Worm (Caenorhabditis elegans): Measurements from ENCODE around the gene str-135.
A peak's percentile ranks its signal among the peaks of the same experiment; 100 is the strongest.

Gene str-135

DNA sequence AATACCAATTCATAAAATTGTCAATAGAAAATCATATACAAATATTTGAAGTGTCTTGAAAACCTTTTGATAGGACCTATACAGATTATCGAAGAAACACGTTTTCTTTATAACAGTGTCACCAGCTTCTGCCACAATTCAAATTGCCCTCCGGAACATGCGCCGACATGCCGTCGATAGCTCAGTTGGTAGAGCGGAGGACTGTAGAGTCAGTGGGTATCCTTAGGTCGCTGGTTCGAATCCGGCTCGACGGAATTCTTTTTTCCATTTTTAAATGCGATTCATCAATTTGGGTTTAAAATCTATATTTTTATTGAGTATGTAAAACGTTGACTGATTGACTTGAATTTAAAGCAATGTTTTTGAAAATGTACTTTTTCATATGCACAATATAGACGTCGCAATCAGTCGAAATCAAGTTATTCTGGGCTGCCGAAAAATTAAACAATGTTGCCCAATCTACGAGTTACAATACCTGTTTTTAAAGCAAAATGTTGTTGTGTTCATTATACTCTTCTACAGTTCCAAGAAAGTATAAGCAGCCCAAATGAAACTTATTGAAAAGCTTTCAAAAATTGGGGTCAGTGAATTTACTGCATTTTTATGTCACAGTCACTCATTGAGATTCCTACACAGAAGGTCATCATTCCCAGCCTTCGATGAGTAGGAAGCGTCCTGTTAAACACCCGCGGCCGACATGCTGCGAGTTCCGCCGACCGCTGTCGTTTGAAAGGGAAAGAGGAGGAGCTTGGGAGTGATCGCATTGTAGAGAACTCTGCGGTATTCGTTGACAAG is 33.2 kb downstream of the str-135 start:
- TF ChIP-seq zag-1 (tag; optimal IDR thresholded peaks at IDR 0.05) (no peak), nhr-47 (tag; optimal IDR thresholded peaks at IDR 0.05) (peak; percentile 90), ceh-82 (tag; optimal IDR thresholded peaks at IDR 0.05) (peak; percentile 47 to 55 (median 54)), Y116A8C.19 (tag; optimal IDR thresholded peaks at IDR 0.05; ENCODE audit: borderline replicate concordance) (no peak), sptf-1 (tag; optimal IDR thresholded peaks at IDR 0.05) (no peak), egl-13 (tag; optimal IDR thresholded peaks at IDR 0.05) (no peak), lin-15B (tag; optimal IDR thresholded peaks at IDR 0.05) (no peak), aly-2 (tag; optimal IDR thresholded peaks at IDR 0.05) (peak; percentile 73), fos-1 (tag; optimal IDR thresholded peaks at IDR 0.05) (peak; percentile 71), isw-1 (GFP tag; IDR thresholded peaks at IDR 0.05) (no peak), irx-1 (tag; optimal IDR thresholded peaks at IDR 0.05) (peak; percentile 66), lsy-2 (tag; optimal IDR thresholded peaks at IDR 0.05) (peak; percentile 18 to 70), ets-5 (GFP tag; IDR thresholded peaks at IDR 0.05) (no peak), C04F5.9 (tag; optimal IDR thresholded peaks at IDR 0.05) (peak; percentile 19), nhr-20 (tag; optimal IDR thresholded peaks at IDR 0.05) (peak; percentile 84), rnt-1 (tag; optimal IDR thresholded peaks at IDR 0.05) (peak; percentile 95), alr-1 (tag; optimal IDR thresholded peaks at IDR 0.05; ENCODE audit: borderline replicate concordance) (no peak), hlh-17 (GFP tag; optimal IDR thresholded peaks at IDR 0.05; ENCODE audit: borderline replicate concordance) (no peak), nhr-90 (tag; optimal IDR thresholded peaks at IDR 0.05; ENCODE audit: poor library complexity) (peak; percentile 96), fkh-4 (tag; optimal IDR thresholded peaks at IDR 0.05; ENCODE audit: borderline replicate concordance) (peak; percentile 18), ces-1 (GFP tag; optimal IDR thresholded peaks at IDR 0.05) (no peak), unc-62 (GFP tag; optimal IDR thresholded peaks at IDR 0.05) (no peak), unc-98 (GFP tag; IDR thresholded peaks at IDR 0.05) (no peak), blmp-1 (tag; optimal IDR thresholded peaks at IDR 0.05) (no peak), lir-3 (tag; optimal IDR thresholded peaks at IDR 0.05; ENCODE audit: poor library complexity) (peak; percentile 23), nhr-237 (tag; optimal IDR thresholded peaks at IDR 0.05) (no peak), ama-1 (optimal IDR thresholded peaks at IDR 0.05) (peak; percentile 90), unc-86 (tag; optimal IDR thresholded peaks at IDR 0.05) (no peak), elt-2 (tag; optimal IDR thresholded peaks at IDR 0.05) (peak; percentile 90), ceh-90 (tag; optimal IDR thresholded peaks at IDR 0.05) (no peak), ztf-11 (tag; optimal IDR thresholded peaks at IDR 0.05) (peak in 1 of 2 experiments; percentile 46), nhr-85 (tag) (peak; percentile 92), efl-3 (GFP tag; optimal IDR thresholded peaks at IDR 0.05) (peak; percentile 36), C16A3.4 (tag; optimal IDR thresholded peaks at IDR 0.05) (peak; percentile 13), zip-4 (GFP tag; optimal IDR thresholded peaks at IDR 0.05) (peak; percentile 58), pax-3 (tag; optimal IDR thresholded peaks at IDR 0.05) (no peak), tlp-1 (tag; optimal IDR thresholded peaks at IDR 0.05) (no peak), fkh-10 (GFP tag; optimal IDR thresholded peaks at IDR 0.05) (no peak), nhr-19 (GFP tag; conservative IDR thresholded peaks at IDR 0.05) (peak; percentile 88), mef-2 (tag; optimal IDR thresholded peaks at IDR 0.05) (no peak), ceh-8 (GFP tag; optimal IDR thresholded peaks at IDR 0.05) (no peak), lin-39 (tag; optimal IDR thresholded peaks at IDR 0.05) (peak; percentile 81), fkh-8 (tag; optimal IDR thresholded peaks at IDR 0.05) (no peak), pqm-1 (tag; optimal IDR thresholded peaks at IDR 0.05) (no peak), dsc-1 (tag; optimal IDR thresholded peaks at IDR 0.05) (peak; percentile 67), xbp-1 (tag; optimal IDR thresholded peaks at IDR 0.05) (peak; percentile 62), nhr-28 (tag; optimal IDR thresholded peaks at IDR 0.05) (no peak), tbx-2 (tag; optimal IDR thresholded peaks at IDR 0.05) (peak; percentile 59), skn-1 (tag; optimal IDR thresholded peaks at IDR 0.05) (no peak), swsn-7 (tag; optimal IDR thresholded peaks at IDR 0.05) (peak; percentile 86), nhr-76 (tag; optimal IDR thresholded peaks at IDR 0.05) (peak; percentile 6), jun-1 (tag; optimal IDR thresholded peaks at IDR 0.05) (peak; percentile 54)

All from whole organism, L1 larva.